Fruit fly (Drosophila melanogaster): ENCODE measurements around the gene CG33263.

CG33263 gene

DNA sequence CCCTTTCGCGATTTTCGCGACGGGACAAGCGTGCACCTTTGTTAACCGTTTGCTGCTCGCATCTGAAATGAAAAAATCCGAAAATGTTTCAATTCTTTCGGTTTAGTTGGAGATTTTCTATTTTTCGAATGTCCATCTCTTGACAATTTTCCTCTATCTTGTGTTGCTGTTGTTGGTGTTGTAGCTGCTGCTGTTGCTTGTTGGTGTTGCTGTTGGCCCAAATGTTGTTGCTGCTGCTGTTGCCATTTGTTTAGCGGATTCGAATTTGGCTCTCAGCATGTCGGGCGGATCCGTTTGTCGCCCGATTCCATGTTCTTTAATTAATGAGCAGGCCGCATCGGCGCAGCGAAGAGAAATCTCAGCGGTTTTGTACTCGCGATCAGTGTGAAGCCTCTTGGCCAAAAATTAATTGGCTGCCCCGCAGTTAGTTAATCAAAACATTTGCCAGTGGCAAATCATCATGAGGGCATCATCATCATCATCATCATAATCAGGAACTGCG lies 1.6 kb downstream of the CG33263 start, which contains the start of gene CG32121:
Gene CG32121 (minus strand): TSS at position 51 of the 502 bp plus-strand sequence.
- no peak for TF ChIP-seq noc (tag; optimal IDR thresholded peaks at IDR 0.05)

DNA sequence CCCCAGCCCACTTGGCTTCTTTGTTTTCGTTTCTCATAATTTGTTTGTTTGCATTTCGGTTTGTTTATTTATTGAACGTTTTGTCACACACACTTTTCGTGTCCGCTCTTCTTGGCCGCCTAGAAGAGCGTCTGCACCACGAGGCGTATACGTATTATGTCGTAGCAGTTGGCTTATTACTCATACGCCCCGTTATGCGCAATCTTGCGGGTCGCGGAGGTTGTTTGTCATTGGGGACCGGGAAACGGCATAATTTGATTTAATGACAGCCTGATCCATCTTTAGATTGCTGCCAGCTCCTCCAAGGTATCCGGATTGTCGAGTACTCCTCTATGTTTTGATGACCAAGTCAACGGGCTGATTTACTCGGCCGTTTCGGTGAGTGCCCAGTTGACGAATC lies 3.8 kb downstream of the CG33263 start:
- no peak for TF ChIP-seq noc (tag; optimal IDR thresholded peaks at IDR 0.05)

DNA sequence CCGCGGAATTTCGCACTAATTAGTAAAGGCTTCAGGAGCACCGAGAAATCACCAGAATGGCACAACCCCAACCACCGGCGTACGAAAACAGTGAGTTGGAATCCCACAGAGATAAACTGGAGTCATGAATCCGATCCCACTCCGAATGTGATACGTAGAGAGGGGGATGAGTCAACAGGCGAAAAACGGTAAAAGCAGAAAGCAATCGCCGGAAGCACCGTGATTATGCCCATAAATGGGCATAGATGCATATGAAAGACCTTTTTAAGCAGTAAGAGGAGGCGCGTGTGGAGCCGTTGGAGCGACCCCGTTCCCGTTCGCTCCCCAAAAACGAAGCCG lies 11.1 kb downstream of the CG33263 start:
- TF ChIP-seq noc (tag; optimal IDR thresholded peaks at IDR 0.05) = no peak

DNA sequence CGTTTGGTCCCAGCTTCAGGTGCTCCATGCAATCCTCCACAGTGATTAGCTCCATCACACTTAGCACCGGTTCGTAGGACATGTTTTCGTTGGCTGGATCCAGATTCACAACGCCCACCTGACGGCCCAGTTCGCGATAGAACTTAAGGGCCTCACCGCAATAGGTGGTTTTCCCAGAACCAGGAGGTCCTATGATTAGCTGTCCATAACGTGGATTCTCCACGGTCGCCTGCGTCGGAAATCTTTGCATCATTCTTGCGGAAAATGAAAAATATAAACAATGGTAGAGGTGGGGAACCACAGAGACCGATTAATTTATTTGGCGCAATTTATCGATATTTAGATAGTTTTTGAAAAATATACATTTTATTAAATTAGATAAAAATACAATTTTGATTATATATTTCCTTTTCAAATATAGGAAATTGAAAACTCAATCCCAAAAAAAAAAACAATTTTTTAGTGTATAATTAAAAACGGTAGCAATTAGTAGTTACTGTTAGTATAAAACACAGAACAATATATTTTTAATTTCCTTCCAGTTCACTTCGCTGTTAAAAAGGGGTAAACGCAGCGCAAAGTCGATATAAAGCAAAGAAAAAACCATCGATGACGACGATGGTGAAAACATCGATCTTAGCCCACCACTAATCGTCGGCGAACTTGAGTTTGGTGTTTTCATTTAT lies 11.6 kb downstream of the CG33263 start, which contains the start of the genes CG10222 and flr:
Gene CG10222 (minus strand): TSS at position 254 of the 686 bp plus-strand sequence.
Gene flr (plus strand): TSS at position 644 of the 686 bp plus-strand sequence.
- TF ChIP-seq noc (tag; optimal IDR thresholded peaks at IDR 0.05) = no peak

DNA sequence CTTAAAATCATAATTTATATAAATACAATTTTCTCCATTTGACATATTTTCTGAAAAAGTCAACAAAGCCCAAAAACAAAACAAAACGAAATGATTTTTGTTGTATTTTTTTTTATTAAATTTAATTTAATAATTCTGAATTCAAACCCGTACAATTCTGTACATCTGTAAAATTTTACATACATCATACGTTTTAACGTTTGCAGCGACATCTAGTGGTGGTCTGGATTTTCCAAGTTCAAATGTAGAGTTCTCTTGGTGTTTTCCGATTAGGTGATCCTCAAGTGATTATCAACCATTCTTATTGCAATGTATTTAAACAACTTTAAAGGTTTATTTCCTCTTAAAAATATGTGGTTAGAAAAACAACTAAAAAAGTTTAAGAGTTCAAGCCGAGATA lies 13.0 kb downstream of the CG33263 start:
- TF ChIP-seq noc (tag; optimal IDR thresholded peaks at IDR 0.05) = no peak

DNA sequence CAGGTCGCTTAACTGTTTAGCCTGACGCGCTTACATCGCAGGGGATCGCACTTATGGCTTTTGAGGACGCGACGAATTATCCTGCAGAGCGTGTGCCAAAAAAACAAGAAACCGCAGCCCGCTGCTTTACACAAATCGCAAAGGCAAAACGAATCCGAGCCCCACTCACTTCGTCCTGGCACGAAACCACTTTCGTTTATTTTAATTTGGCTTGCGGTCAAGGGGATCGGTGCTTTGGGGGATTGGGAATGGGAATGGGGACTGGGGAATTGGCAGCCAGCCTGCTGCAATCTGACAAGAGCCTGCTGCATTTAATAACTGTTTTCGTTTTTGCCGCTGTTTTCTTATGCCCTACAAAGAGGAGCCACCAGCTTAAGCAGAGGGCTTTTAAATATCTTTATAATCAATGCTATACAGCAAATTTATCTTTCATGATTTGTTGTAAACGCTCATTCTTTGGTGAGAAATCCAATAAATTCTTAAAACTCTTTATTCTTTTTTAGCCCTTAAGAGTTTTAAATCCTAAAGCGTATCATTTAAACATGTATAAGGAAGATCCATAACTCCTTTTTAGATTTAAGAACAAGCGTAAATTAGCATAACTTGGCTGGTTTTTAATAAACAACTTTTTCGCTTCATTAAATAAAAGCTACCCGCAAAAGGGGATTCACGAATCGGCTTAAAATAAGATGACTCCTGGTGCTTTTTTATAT lies 14.0 kb downstream of the CG33263 start:
- TF ChIP-seq noc (tag; optimal IDR thresholded peaks at IDR 0.05) = no peak

DNA sequence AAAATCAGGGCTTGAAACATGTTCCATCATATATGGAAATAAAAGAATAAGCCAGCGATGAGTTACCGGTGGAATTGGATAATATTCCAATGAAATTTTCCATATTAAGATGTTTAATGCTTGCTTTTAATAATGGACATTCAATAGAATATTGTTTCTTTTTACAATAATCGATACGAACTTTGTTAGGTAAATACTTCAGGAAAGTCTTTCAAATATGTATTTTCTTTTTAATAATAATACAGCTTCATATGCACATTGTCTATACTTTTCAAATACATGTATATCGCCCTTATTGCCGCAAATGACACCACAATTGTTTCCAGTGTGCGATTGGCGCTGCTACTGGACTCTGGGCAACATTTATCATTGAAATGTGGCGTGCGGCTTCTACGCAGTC lies 17.1 kb downstream of the CG33263 start:
- no peak for TF ChIP-seq noc (tag; optimal IDR thresholded peaks at IDR 0.05)

DNA sequence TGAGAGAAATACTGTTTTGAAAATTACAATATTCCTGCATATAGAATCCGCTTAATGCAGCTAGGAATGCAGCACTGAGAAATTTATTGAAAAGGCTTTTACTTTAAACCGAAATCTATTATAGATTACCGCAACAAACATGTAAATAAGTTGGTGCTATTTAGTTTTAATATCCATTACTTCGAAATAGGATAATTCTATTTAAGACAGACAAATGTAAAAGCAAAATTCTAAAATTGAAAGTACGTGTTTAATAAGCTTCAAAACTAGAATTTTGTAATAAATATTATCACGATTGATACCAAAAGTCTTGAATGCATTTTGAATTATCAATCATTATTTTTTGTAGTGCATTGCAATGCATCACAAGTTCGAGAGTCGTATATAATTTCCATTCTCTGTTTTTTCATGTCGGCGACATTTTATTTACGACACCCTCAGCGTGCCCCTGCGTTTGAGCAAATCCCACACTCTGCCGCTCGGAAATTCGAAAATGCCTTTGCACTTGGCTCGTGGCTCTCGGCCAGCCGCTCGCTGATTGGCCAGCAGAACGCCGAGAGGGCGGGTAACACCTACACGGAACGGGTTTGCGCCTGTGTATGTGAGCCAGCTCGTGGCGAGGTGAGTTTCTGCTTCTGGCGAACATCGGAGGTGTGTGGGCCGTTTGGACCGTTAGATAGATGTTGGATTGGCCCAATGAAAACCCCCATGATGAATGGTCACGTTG lies 20.7 kb downstream of the CG33263 start:
- no peak for TF ChIP-seq noc (tag; optimal IDR thresholded peaks at IDR 0.05)

DNA sequence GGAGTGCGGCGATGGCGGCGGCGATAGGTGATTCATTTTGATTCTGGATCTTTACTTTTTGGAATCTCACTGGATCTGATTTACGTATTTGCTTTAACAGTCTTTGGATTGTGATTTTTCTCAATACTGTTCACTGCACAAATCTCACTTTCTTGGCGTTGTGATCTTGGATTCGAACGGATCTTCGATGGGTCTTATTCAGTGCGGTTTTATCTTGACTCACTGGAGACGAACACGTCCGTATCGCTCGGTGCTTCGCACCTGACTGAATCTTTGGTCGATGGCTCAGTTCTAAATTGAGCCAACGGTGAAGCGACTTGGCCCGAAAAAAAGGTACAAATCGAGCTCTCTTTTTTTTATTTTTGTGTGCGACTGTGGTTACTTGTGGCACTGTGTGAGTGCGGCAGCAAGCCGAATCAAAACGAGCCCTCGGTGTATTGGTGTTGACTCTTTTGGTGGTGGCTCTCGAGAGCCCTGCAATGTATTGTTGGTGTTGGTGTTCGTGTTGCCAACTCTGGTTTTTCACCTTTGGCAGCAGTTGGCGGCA lies 23.0 kb downstream of the CG33263 start, which contains the start of gene sens:
Gene sens (minus strand): TSS at position 254 of the 547 bp plus-strand sequence.
- no peak for TF ChIP-seq noc (tag; optimal IDR thresholded peaks at IDR 0.05)

DNA sequence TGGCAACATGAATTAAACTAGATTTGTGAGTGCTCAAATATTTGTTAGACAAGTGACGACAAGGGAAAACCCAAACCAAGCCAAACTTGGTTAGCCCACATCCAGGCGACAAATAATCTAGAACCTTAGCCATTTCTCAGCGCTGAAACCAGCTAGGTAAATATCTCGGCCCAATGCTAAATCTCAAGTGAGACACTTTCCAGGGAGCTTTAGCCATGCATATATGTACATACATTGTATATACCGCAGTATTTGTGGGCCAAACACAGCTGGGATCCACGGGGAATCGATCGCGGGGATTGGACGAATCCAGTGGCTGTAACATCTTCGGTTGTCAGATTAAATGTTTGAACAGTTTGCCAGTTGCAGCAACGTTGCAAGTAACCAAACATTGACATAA lies 26.3 kb downstream of the CG33263 start:
- no peak for TF ChIP-seq noc (tag; optimal IDR thresholded peaks at IDR 0.05)

DNA sequence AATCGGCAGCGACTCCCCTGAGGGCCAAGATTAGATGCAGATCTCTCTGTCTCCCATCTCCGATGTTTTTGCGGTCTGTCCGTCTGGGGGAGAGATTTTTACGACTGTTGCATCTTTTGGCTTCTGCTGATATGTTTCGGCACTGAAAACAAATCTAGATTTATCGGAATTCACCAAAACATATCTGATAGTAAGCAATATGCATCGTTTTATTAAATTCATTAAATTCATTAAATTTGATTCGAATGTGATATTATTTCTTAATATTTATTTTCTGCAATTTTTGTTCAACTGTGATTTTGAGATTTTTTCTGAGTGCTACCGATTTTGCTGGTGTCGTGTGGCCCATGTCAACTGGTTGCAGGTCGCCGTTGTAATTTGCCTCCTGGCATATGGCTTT lies 30.4 kb downstream of the CG33263 start:
- TF ChIP-seq noc (tag; optimal IDR thresholded peaks at IDR 0.05) = no peak

DNA sequence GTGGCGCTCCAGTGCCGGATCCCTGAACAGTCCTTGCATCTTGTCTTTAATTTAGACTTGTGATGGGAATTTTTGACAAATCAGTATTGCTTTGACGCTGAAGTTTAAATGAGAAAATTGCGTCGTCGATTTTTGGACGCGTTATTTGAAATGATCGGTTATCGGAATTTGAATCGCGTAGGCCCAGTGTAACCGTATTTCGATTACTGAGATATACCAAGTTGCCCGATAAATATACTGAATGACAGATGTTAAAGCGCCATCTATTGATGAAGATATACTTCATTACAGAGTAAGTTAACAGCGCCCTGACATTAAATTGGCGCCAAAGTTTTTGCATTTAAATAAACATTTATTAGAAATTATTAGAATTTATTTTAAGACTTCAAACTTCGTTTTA lies 34.1 kb downstream of the CG33263 start, which contains the start of gene Poc1:
Gene Poc1 (minus strand): TSS at position 173 of the 400 bp plus-strand sequence.
- no peak for TF ChIP-seq noc (tag; optimal IDR thresholded peaks at IDR 0.05)

DNA sequence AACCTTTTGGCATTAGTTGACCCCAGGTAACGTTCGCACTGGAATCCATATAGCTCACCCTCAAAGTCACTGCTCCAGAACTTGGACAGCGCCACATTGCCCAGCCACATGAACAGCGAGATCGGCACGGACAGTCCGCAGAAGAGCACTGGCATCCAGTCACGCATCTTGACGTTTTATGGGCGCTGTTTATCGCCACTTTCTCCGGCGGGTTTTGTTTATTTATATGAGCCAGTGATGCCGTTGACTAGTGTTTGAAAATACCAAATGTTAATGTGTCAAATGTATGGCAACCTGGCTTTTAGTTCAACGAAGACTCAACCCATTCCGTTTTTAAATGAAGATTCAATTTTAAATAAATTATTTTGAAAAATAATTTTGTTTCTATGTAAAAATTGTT lies 36.4 kb downstream of the CG33263 start, which contains the start of gene CG10171:
Gene CG10171 (minus strand): TSS at position 300 of the 400 bp plus-strand sequence.
- TF ChIP-seq noc (tag; optimal IDR thresholded peaks at IDR 0.05) = no peak

DNA sequence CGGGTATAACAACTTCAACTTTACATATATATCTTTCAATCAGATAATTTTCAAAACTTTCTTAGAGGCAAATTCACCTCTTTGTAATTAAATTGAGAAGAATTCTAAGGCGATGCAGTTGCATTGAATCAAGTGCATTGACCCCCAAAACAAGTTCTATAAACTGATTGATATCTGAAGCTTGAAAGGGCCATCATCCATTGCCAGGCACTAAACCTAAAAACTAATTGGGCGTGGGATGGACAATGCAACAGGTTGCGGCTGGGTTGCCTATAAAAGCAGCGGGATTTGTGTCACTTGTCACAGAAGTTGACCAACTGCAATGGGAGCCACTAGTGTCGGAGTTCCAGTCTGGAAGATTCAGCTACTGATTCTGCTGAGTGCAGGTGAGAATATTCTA lies 39.5 kb downstream of the CG33263 start, which contains the start of gene CG14110:
Gene CG14110 (plus strand): TSS at position 301 of the 400 bp plus-strand sequence.
- TF ChIP-seq noc (tag; optimal IDR thresholded peaks at IDR 0.05) = no peak

DNA sequence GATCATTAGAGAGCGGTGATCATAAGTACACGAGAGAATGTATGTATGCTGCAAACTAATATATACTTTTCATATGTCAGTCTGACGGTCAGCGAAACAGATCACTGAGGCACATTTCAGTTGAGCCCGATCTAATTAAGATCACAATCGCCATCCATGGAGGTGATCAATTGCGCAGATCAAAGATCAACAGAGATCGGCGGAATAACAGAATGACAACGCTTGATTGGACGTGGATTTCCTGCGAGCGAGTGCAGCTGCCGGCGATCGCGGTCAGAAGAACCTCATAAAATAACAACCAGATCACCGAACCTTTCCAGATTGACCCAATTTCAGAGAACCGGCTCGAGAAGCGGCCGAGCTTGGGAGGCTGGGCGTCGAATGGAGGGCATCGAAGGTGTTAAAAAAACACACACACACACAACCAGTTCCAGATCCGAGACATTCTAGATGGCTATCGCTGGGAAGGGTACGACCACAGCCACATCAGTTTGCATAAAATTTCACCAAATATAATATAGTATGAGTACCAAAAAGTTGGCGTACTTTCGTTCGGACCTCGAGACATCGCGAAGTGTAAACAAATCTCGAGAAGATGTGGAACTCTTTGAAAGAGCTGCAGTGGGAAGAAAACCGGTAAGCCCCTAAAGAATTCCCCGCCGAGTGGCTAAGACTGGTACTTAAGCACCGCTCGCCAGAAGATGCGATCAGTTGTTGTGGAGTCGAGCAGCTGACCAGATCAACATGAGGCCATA lies 41.7 kb downstream of the CG33263 start, which contains the start of gene ImpL1:
Gene ImpL1 (plus strand): TSS at position 705 of the 755 bp plus-strand sequence.
- TF ChIP-seq noc (tag; optimal IDR thresholded peaks at IDR 0.05) = no peak

Data from whole organism, larva.